Worm (Caenorhabditis elegans) whole organism, L2 larva: ENCODE results near the gene srh-28.

Source experiments
- R02D3.7 ChIP-seq: fragments of 150-350 bp; optimal IDR thresholded peaks from 2 replicates; lab custom pipeline; 2014; ENCODE audit warnings: missing biosample characterization, missing genetic modification characterization
- ceh-82 ChIP-seq: fragments of 150-350 bp; optimal IDR thresholded peaks from 2 replicates; lab custom pipeline; 2014; ENCODE audit warnings: missing biosample characterization, missing genetic modification characterization
- elt-3 ChIP-seq: sonication (generic microtip); optimal IDR thresholded peaks from 2 replicates; lab custom pipeline; 2017; ENCODE audit warnings: missing biosample characterization, missing genetic modification characterization
- lin-39 ChIP-seq: fragments of 150-350 bp; optimal IDR thresholded peaks from 2 replicates; lab custom pipeline; 2014; ENCODE audit warnings: missing biosample characterization, missing genetic modification reagents, missing genetic modification characterization
- nhr-10 ChIP-seq: sonication (generic microtip); optimal IDR thresholded peaks from 2 replicates; lab custom pipeline; 2017; ENCODE audit warnings: missing biosample characterization, missing genetic modification characterization
- nhr-11 ChIP-seq: fragments of 150-350 bp; optimal IDR thresholded peaks from 2 replicates; lab custom pipeline; 2014; ENCODE audit warnings: missing biosample characterization, missing genetic modification characterization
- nhr-6 ChIP-seq: fragments of 150-350 bp; optimal IDR thresholded peaks from 2 replicates; lab custom pipeline; 2014; ENCODE audit warnings: missing biosample characterization, missing genetic modification characterization
- sma-3 ChIP-seq: sonication (generic microtip); optimal IDR thresholded peaks from 2 replicates; lab custom pipeline; 2016; ENCODE audit warnings: missing genetic modification reagents, missing genetic modification characterization, missing compliant biosample characterization
- unc-62 ChIP-seq: fragments of 150-350 bp; optimal IDR thresholded peaks from 2 replicates; lab custom pipeline; 2014; ENCODE audit warnings: missing biosample characterization, missing genetic modification reagents, missing genetic modification characterization

DNA sequence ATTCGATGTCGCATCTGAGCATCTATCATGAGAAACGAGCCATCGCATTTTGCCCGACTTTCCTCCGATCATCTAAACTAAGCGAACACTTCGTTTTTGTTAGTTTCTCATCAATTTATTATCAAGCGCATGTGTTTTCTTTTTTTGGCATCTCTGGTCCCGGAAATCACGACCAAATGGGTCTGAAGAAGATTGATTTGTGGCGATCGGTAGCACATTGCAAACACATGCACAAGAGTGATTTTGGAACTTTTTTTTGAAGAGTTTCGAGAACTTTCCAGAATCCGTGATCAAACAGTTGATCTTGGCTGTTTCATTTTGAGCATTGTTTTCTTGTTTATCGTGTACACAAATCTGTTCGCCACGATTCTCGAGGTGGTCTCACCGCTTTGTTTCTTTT, 22.4 kb downstream of the srh-28 start:
- TF ChIP-seq nhr-6 (tag; lab: Kevin White, UChicago) (no peak), ceh-82 (tag; lab: Kevin White, UChicago) (no peak), nhr-11 (no peak), R02D3.7 (tag; lab: Kevin White, UChicago) (no peak), nhr-10 (no peak), sma-3 (GFP tag; lab: Kevin White, UChicago) (no peak), lin-39 (tag; lab: Kevin White, UChicago) (no peak), unc-62 (no peak), elt-3 (tag; lab: Kevin White, UChicago) (no peak)
